Worm (Caenorhabditis elegans) whole organism, L4/young adult: ENCODE data around the gene tni-3.

Source experiments
- W03F9.2 ChIP-seq: fragments of 150-350 bp; optimal IDR thresholded peaks from 2 replicates; lab custom pipeline; 2014; ENCODE audit warnings: missing biosample characterization, missing genetic modification characterization
- him-1 ChIP-seq: sonication (generic microtip); optimal IDR thresholded peaks from 2 replicates; lab custom pipeline; 2016; ENCODE audit warnings: missing genotype, missing genetic modification reagents, missing genetic modification characterization, missing compliant biosample characterization

- TF ChIP-seq him-1 (tag; lab: Kevin White, UChicago) (no peak), W03F9.2 (tag; lab: Kevin White, UChicago) (no peak)
These were observed 5.4 kb upstream of the tni-3 start for ce11 chrV:16840283-16840682.
